Fruit fly (Drosophila melanogaster): ENCODE results near the gene ninaA.

ninaA gene

dm6 chr2L:871419-871846 is 5.7 kb upstream of the ninaA start (continued):
- TF ChIP-seq Sry-β (GFP tag; optimal IDR thresholded peaks at IDR 0.05), result peak; percentile 10
- peak; percentile 30 for TF ChIP-seq ftz-f1 (GFP tag; optimal IDR thresholded peaks at IDR 0.05)
- peak; percentile 31 for TF ChIP-seq CG14710 (tag; optimal IDR thresholded peaks at IDR 0.05)
- peak; percentile 17 for TF ChIP-seq caup (GFP tag; optimal IDR thresholded peaks at IDR 0.05; ENCODE audit: severe bottlenecking)
- TF ChIP-seq ato (GFP tag; IDR thresholded peaks at IDR 0.05; ENCODE audit: partially characterized antibody), result peak; percentile 66
- peak; percentile 32; the same call in 1 of the 2 replicates for TF ChIP-seq E2f2 (GFP tag; IDR thresholded peaks at IDR 0.05)
- TF ChIP-seq CG8359 (GFP tag; optimal IDR thresholded peaks at IDR 0.05; ENCODE audit: borderline replicate concordance), result no peak
- TF ChIP-seq cas (GFP tag; IDR thresholded peaks at IDR 0.05), result no peak
- peak; percentile 22 for TF ChIP-seq CG8388 (GFP tag; optimal IDR thresholded peaks at IDR 0.05)
- no peak; the same call in 1 of the 2 replicates for TF ChIP-seq Atf6 (GFP tag; IDR thresholded peaks at IDR 0.05)
- TF ChIP-seq CG13775 (GFP tag; optimal IDR thresholded peaks at IDR 0.05), result no peak
- no peak for TF ChIP-seq Ptx1 (GFP tag; IDR thresholded peaks at IDR 0.05)
- TF ChIP-seq CG1647 (GFP tag; optimal IDR thresholded peaks at IDR 0.05), result no peak
- TF ChIP-seq her (GFP tag; optimal IDR thresholded peaks at IDR 0.05), result peak; percentile 13
- no peak for TF ChIP-seq CG3838 (GFP tag; optimal IDR thresholded peaks at IDR 0.05)
- no peak for TF ChIP-seq Six4 (GFP tag; optimal IDR thresholded peaks at IDR 0.05)
- TF ChIP-seq CG3065 (GFP tag; optimal IDR thresholded peaks at IDR 0.05), result peak; percentile 1
- TF ChIP-seq CG17361 (GFP tag; IDR thresholded peaks at IDR 0.05), result no peak
- peak; percentile 86 for TF ChIP-seq Med (GFP tag)
- TF ChIP-seq NfI (GFP tag; optimal IDR thresholded peaks at IDR 0.05), result peak; percentile 14
- TF ChIP-seq shn (GFP tag; optimal IDR thresholded peaks at IDR 0.05), result no peak
- no peak for TF ChIP-seq grn (GFP tag; optimal IDR thresholded peaks at IDR 0.05)
- peak; percentile 68 for TF ChIP-seq sd (tag; optimal IDR thresholded peaks at IDR 0.05)
- peak; percentile 36 for TF ChIP-seq Dip3 (GFP tag; optimal IDR thresholded peaks at IDR 0.05)
- TF ChIP-seq CG6683 (GFP tag; optimal IDR thresholded peaks at IDR 0.05), result no peak
- TF ChIP-seq CG31224 (GFP tag; IDR thresholded peaks at IDR 0.05), result no peak
- no peak for TF ChIP-seq kah (GFP tag; optimal IDR thresholded peaks at IDR 0.05)
- TF ChIP-seq repo (GFP tag; optimal IDR thresholded peaks at IDR 0.05), result no peak
- peak; percentile 25 for TF ChIP-seq CG7786 (GFP tag; optimal IDR thresholded peaks at IDR 0.05)
- peak; percentile 63 for TF ChIP-seq CG13894 (tag; optimal IDR thresholded peaks at IDR 0.05)
- no peak for TF ChIP-seq Hand (GFP tag; optimal IDR thresholded peaks at IDR 0.05)
- no peak for TF ChIP-seq eyg (GFP tag; optimal IDR thresholded peaks at IDR 0.05)
- TF ChIP-seq Dbx (GFP tag; IDR thresholded peaks at IDR 0.05), result peak; percentile 26; the same call in 1 of the 3 replicates
- peak; percentile 17 for TF ChIP-seq BEAF-32 (GFP tag; optimal IDR thresholded peaks at IDR 0.05)
- TF ChIP-seq pum (GFP tag; optimal IDR thresholded peaks at IDR 0.05), result no peak
- TF ChIP-seq CG34422 (GFP tag; IDR thresholded peaks at IDR 0.05), result peak; percentile 50; the same call in 1 of the 3 replicates
- TF ChIP-seq CG2129 (GFP tag; IDR thresholded peaks at IDR 0.05; ENCODE audit: partially characterized antibody), result no peak
- no peak for TF ChIP-seq slou (GFP tag; optimal IDR thresholded peaks at IDR 0.05)
- peak; percentile 87 for TF ChIP-seq CG10321 (GFP tag; IDR thresholded peaks at IDR 0.05)
- no peak for TF ChIP-seq CG2202 (tag; optimal IDR thresholded peaks at IDR 0.05)
- no peak for TF ChIP-seq en (GFP tag; optimal IDR thresholded peaks at IDR 0.05)
- TF ChIP-seq hb (GFP tag; IDR thresholded peaks at IDR 0.05; ENCODE audit: partially characterized antibody), result no peak
- no peak for TF ChIP-seq fu2 (GFP tag; optimal IDR thresholded peaks at IDR 0.05)
- TF ChIP-seq HLH4C (GFP tag; IDR thresholded peaks at IDR 0.05; ENCODE audit: partially characterized antibody), result peak; percentile 20; the same call in 1 of the 3 replicates
- TF ChIP-seq CG9797 (GFP tag; optimal IDR thresholded peaks at IDR 0.05), result peak; percentile 76
- no peak for TF ChIP-seq CG11247 (GFP tag; IDR thresholded peaks at IDR 0.05)
- TF ChIP-seq HLHmδ (GFP tag; optimal IDR thresholded peaks at IDR 0.05), result no peak
- no peak for TF ChIP-seq CG8924 (tag; optimal IDR thresholded peaks at IDR 0.05)
- TF ChIP-seq vvl (GFP tag; IDR thresholded peaks at IDR 0.05), result no peak
- TF ChIP-seq CG17186 (GFP tag; optimal IDR thresholded peaks at IDR 0.05), result peak; percentile 74

Data from whole organism, embryonic.